Fruit fly (Drosophila melanogaster) whole organism, wandering third instar larva: Measurements from ENCODE around the gene Mipp1.

ENCODE experiments used
- Abd-B ChIP-seq: fragments of >200 bp; optimal IDR thresholded peaks from 2 replicates; lab custom pipeline; 2017; ENCODE audit warnings: missing biosample characterization, missing genetic modification characterization
- CG32264 ChIP-seq: fragments of 200-800 bp; sonication (Bioruptor generic); optimal IDR thresholded peaks from 2 replicates; lab custom pipeline; 2016; ENCODE audit warnings: missing biosample characterization, missing genetic modification characterization
- CG9705 ChIP-seq: fragments of 200-800 bp; sonication (Bioruptor generic); optimal IDR thresholded peaks from 2 replicates; lab custom pipeline; 2018; ENCODE audit warnings: missing biosample characterization, mild to moderate bottlenecking, missing genetic modification characterization
- CrebA ChIP-seq: fragments of 200-800 bp; sonication (Bioruptor generic); optimal IDR thresholded peaks from 2 replicates; lab custom pipeline; 2016; ENCODE audit warnings: missing biosample characterization, mild to moderate bottlenecking, missing genetic modification characterization, borderline replicate concordance
- Dfd ChIP-seq: fragments of >200 bp; optimal IDR thresholded peaks from 2 replicates; lab custom pipeline; 2017; ENCODE audit warnings: missing biosample characterization, missing genetic modification characterization
- Dif ChIP-seq: fragments of 200-275, 200-300 bp; sonication (Bioruptor generic); optimal IDR thresholded peaks from 2 replicates; lab custom pipeline; 2018; ENCODE audit warnings: missing biosample characterization, missing genetic modification characterization; ENCODE audit not compliant: partially characterized antibody
- GATAd ChIP-seq: sonication (Bioruptor generic); optimal IDR thresholded peaks from 2 replicates; lab custom pipeline; 2016; ENCODE audit warnings: missing biosample characterization, missing genetic modification characterization
- HLH106 ChIP-seq: fragments of 200-800 bp; optimal IDR thresholded peaks from 3 replicates; lab custom pipeline; 2019; ENCODE audit warnings: missing biosample characterization, mild to moderate bottlenecking, missing genetic modification characterization, moderate library complexity
- Hnf4 ChIP-seq: fragments of 200-800 bp; sonication (Bioruptor generic); optimal IDR thresholded peaks from 2 replicates; lab custom pipeline; 2016; ENCODE audit warnings: missing biosample characterization, mild to moderate bottlenecking, missing genetic modification characterization
- Hr78 ChIP-seq: fragments of >200 bp; optimal IDR thresholded peaks from 2 replicates; lab custom pipeline; 2017; ENCODE audit warnings: missing biosample characterization, missing genetic modification characterization
- Hr83 ChIP-seq: fragments of 200-300 bp; sonication (Bioruptor generic); optimal IDR thresholded peaks from 2 replicates; lab custom pipeline; 2016; ENCODE audit warnings: missing biosample characterization, mild to moderate bottlenecking, missing genetic modification characterization, moderate library complexity; ENCODE audit not compliant: poor library complexity, severe bottlenecking
- Jra ChIP-seq: sonication (Bioruptor generic); optimal IDR thresholded peaks from 2 replicates; lab custom pipeline; 2016; ENCODE audit warnings: missing biosample characterization, missing genetic modification characterization
- Mio ChIP-seq: sonication (Bioruptor generic); optimal IDR thresholded peaks from 2 replicates; lab custom pipeline; 2016; ENCODE audit warnings: missing biosample characterization, missing genetic modification characterization
- Myc ChIP-seq: fragments of >200 bp; optimal IDR thresholded peaks from 2 replicates; lab custom pipeline; 2017
- N ChIP-seq: fragments of >200 bp; optimal IDR thresholded peaks from 2 replicates; lab custom pipeline; 2018; ENCODE audit warnings: missing biosample characterization, missing external identifiers, missing genetic modification characterization
- OdsH ChIP-seq: fragments of 200-800 bp; sonication (Bioruptor generic); optimal IDR thresholded peaks from 2 replicates; lab custom pipeline; 2016; ENCODE audit warnings: missing biosample characterization, mild to moderate bottlenecking, missing genetic modification characterization
- Rel ChIP-seq, 2 experiments: fragments of 200-800 bp; sonication (Bioruptor generic) in 1 of 2; optimal IDR thresholded peaks; 2 replicates in 1 of 2; 3 replicates in 1 of 2; lab custom pipeline; 2016 to 2019; ENCODE audit warnings: mild to moderate bottlenecking in 2 of 2, missing biosample characterization in 2 of 2, missing genetic modification characterization in 2 of 2, moderate library complexity in 1 of 2
- Sp1 ChIP-seq: fragments of 200-800 bp; sonication (Bioruptor generic); optimal IDR thresholded peaks from 3 replicates; lab custom pipeline; 2019; ENCODE audit warnings: missing biosample characterization, mild to moderate bottlenecking, missing genetic modification characterization, moderate library complexity
- Vsx2 ChIP-seq: fragments of 200-300, 225-300 bp; sonication (Bioruptor generic); optimal IDR thresholded peaks from 2 replicates; lab custom pipeline; 2018; ENCODE audit warnings: missing biosample characterization, missing genetic modification characterization; ENCODE audit not compliant: partially characterized antibody
- br ChIP-seq: fragments of 200-800 bp; sonication (Bioruptor generic); optimal IDR thresholded peaks from 2 replicates; lab custom pipeline; 2016; ENCODE audit warnings: missing biosample characterization, missing genetic modification characterization
- brk ChIP-seq: fragments of 200-800 bp; sonication (Bioruptor generic); optimal IDR thresholded peaks from 2 replicates; lab custom pipeline; 2016; ENCODE audit warnings: missing biosample characterization, mild to moderate bottlenecking, missing genetic modification characterization
- dmrt93B ChIP-seq: fragments of 200-800 bp; sonication (Bioruptor generic); optimal IDR thresholded peaks from 2 replicates; lab custom pipeline; 2018; ENCODE audit warnings: missing biosample characterization, mild to moderate bottlenecking, missing genetic modification characterization
- ey ChIP-seq: fragments of 200-800 bp; sonication (Bioruptor generic); optimal IDR thresholded peaks from 2 replicates; lab custom pipeline; 2016; ENCODE audit warnings: missing biosample characterization, missing genetic modification characterization
- foxo ChIP-seq, 2 experiments: fragments of 200-800 bp; sonication (Bioruptor generic); optimal IDR thresholded peaks; 2 replicates in 1 of 2; 3 replicates in 1 of 2; lab custom pipeline; 2016 to 2017; ENCODE audit warnings: missing biosample characterization in 2 of 2, missing genetic modification characterization in 2 of 2
- fru ChIP-seq: fragments of 200-800 bp; sonication (Bioruptor generic); optimal IDR thresholded peaks from 3 replicates; lab custom pipeline; 2016; ENCODE audit warnings: missing biosample characterization, mild to moderate bottlenecking, missing genetic modification characterization
- h ChIP-seq: fragments of 200-800 bp; sonication (Bioruptor generic); optimal IDR thresholded peaks from 3 replicates; lab custom pipeline; 2016; ENCODE audit warnings: missing biosample characterization, mild to moderate bottlenecking, missing genetic modification characterization
- jim ChIP-seq: fragments of 175-275, 200-325 bp; sonication (Bioruptor generic); optimal IDR thresholded peaks from 2 replicates; lab custom pipeline; 2016; ENCODE audit warnings: missing biosample characterization, mild to moderate bottlenecking, missing genetic modification characterization
- pan ChIP-seq: fragments of >200 bp; optimal IDR thresholded peaks from 2 replicates; lab custom pipeline; 2017
- psq ChIP-seq: fragments of 200-800 bp; sonication (Bioruptor generic); optimal IDR thresholded peaks from 3 replicates; lab custom pipeline; 2017; ENCODE audit warnings: missing biosample characterization, mild to moderate bottlenecking, missing genetic modification characterization, moderate library complexity
- rgr ChIP-seq: fragments of 200-800 bp; sonication (Bioruptor generic); optimal IDR thresholded peaks from 3 replicates; lab custom pipeline; 2016; ENCODE audit warnings: missing biosample characterization, mild to moderate bottlenecking, missing genetic modification characterization
- sv ChIP-seq: fragments of 200-800 bp; sonication (Bioruptor generic); optimal IDR thresholded peaks from 3 replicates; lab custom pipeline; 2016; ENCODE audit warnings: missing biosample characterization, missing genetic modification characterization
- usp ChIP-seq: fragments of >200 bp; optimal IDR thresholded peaks from 2 replicates; lab custom pipeline; 2017; ENCODE audit warnings: missing biosample characterization, missing genetic modification characterization
- woc ChIP-seq: sonication (Bioruptor generic); optimal IDR thresholded peaks from 2 replicates; lab custom pipeline; 2016; ENCODE audit warnings: missing biosample characterization, mild to moderate bottlenecking, missing genetic modification characterization

Mipp1 gene

DNA sequence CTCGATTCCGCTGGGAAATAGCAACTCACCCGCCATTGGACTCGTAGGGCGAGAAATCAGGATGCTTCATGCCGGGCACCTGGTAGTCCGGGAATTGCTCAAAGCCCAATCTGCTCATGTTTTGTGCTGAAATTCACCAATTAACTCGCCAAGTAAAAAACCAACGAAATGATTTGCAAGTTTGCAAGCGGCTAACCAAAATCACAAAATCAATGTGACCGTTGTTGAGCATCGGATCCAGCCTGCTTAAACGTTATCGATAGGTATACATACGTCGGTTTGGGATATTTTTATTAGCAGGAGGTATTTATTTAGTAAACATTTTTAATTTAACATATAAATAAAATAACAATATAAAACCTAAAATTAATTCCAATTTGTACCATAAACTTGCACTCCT lies 37.1 kb upstream of the Mipp1 start, which contains the start of gene Prosbeta6:
Gene Prosbeta6, minus strand, starts transcription at position 218 of the 400 bp plus-strand sequence.
- peak; percentile 25 for TF ChIP-seq brk (GFP tag; lab: Kevin White, UChicago)
- no peak for TF ChIP-seq Dfd (GFP tag; lab: Kevin White, UChicago)
- TF ChIP-seq Hr83 (GFP tag; lab: Kevin White, UChicago), result no peak
- TF ChIP-seq CrebA (GFP tag; lab: Kevin White, UChicago), result no peak
- TF ChIP-seq Abd-B (GFP tag; lab: Kevin White, UChicago), result no peak
- TF ChIP-seq usp (GFP tag; lab: Kevin White, UChicago), result no peak

DNA sequence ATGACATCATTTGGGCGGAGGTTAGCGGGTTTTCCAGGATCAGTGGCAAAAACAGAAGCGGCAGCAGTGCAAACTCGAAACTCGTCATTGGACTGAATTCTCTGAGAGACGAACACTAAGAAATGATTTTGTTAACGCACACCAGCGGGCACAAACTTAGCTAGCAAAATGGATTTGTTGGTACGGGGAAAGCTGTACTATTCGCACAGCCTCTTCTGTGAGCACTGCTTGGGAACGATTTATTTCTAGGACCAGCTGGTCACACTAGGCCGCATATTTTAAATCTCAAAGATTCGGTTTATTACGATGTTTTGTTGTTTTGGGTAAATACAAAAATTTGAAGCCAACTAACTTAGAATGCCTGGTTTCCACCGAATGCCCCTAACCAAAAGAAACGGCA lies 36.0 kb upstream of the Mipp1 start, which contains the start of gene CG4098:
Gene CG4098, minus strand, starts transcription at position 228 of the 400 bp plus-strand sequence.
- TF ChIP-seq CrebA (GFP tag; lab: Kevin White, UChicago) (no peak), woc (peak; percentile 88), CG9705 (GFP tag; lab: Kevin White, UChicago) (peak; percentile 10), rgr (GFP tag; lab: Kevin White, UChicago) (peak; percentile 79), Dfd (GFP tag; lab: Kevin White, UChicago) (no peak), GATAd (peak; percentile 1), brk (GFP tag; lab: Kevin White, UChicago) (no peak), OdsH (peak; percentile 65), psq (GFP tag; lab: Kevin White, UChicago) (peak; percentile 34), ey (GFP tag; lab: Kevin White, UChicago) (peak; percentile 69), Rel (GFP tag; optimal IDR thresholded peaks at IDR 0.05; lab: Kevin White, UChicago) (no peak), Rel (tag; optimal IDR thresholded peaks at IDR 0.05; lab: Kevin White, UChicago) (peak; percentile 40), Dif (GFP tag; lab: Kevin White, UChicago) (no peak), usp (GFP tag; lab: Kevin White, UChicago) (no peak), dmrt93B (GFP tag; lab: Kevin White, UChicago) (no peak), Hnf4 (GFP tag; lab: Kevin White, UChicago) (peak; percentile 77), foxo (GFP tag; optimal IDR thresholded peaks at IDR 0.05; lab: Kevin White, UChicago) (peak in 1 of 2 experiments; percentile 86), Jra (GFP tag; lab: Kevin White, UChicago) (peak; percentile 43), pan (lab: Kevin White, UChicago) (no peak), sv (GFP tag; lab: Kevin White, UChicago) (peak; percentile 6), h (GFP tag; lab: Kevin White, UChicago) (peak; percentile 67), Vsx2 (no peak), jim (GFP tag; lab: Kevin White, UChicago) (peak; percentile 47), Hr83 (GFP tag; lab: Kevin White, UChicago) (peak; percentile 97), fru (GFP tag; lab: Kevin White, UChicago) (peak; percentile 63), br (GFP tag; lab: Kevin White, UChicago) (peak; percentile 76), Mio (peak; percentile 28), HLH106 (tag; lab: Kevin White, UChicago) (peak; percentile 47), Sp1 (GFP tag; lab: Kevin White, UChicago) (peak; percentile 51)

DNA sequence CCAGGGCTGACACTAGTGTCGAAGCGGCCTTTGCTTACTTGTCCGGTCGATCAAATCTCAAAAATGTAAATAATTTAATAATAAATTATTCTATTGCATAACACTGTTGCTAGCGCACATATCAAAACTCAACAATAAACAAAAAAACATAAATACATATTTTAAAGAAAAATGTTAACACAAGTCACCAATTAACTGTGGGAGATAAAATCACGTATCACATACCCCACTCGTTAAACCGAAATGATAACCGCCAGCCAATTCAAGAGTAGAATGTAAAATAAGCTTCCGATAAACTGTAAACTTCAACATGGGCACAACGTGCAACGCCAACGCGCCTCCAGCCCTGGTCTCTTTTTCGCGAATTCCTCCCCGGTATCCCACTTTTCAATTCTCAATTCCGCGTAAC lies 29.6 kb upstream of the Mipp1 start, which contains the start of gene Arts:
Gene Arts, plus strand, starts transcription at position 116 of the 409 bp plus-strand sequence.
- no peak for TF ChIP-seq Dfd (GFP tag; lab: Kevin White, UChicago)
- TF ChIP-seq N (GFP tag; lab: Kevin White, UChicago), result no peak
- TF ChIP-seq Jra (GFP tag; lab: Kevin White, UChicago), result peak; percentile 10
- TF ChIP-seq Myc (lab: Kevin White, UChicago), result peak; percentile 43
- TF ChIP-seq Hr83 (GFP tag; lab: Kevin White, UChicago), result no peak
- TF ChIP-seq brk (GFP tag; lab: Kevin White, UChicago), result peak; percentile 10
- TF ChIP-seq br (GFP tag; lab: Kevin White, UChicago), result peak; percentile 27
- TF ChIP-seq Vsx2, result no peak
- peak; percentile 40 for TF ChIP-seq Sp1 (GFP tag; lab: Kevin White, UChicago)
- TF ChIP-seq psq (GFP tag; lab: Kevin White, UChicago), result peak; percentile 14
- TF ChIP-seq CG32264 (GFP tag; lab: Kevin White, UChicago), result no peak
- TF ChIP-seq foxo (GFP tag; optimal IDR thresholded peaks at IDR 0.05; lab: Kevin White, UChicago), result peak in 1 of 2 experiments; percentile 52
- TF ChIP-seq HLH106 (tag; lab: Kevin White, UChicago), result peak; percentile 53
- no peak for TF ChIP-seq Rel (GFP tag; optimal IDR thresholded peaks at IDR 0.05; lab: Kevin White, UChicago)
- peak; percentile 32 for TF ChIP-seq Rel (tag; optimal IDR thresholded peaks at IDR 0.05; lab: Kevin White, UChicago)
- peak; percentile 46 for TF ChIP-seq h (GFP tag; lab: Kevin White, UChicago)
- TF ChIP-seq OdsH, result no peak
- TF ChIP-seq CG9705 (GFP tag; lab: Kevin White, UChicago), result peak; percentile 23
- no peak for TF ChIP-seq Hr78 (GFP tag; lab: Kevin White, UChicago)
- TF ChIP-seq GATAd, result no peak
- TF ChIP-seq Hnf4 (GFP tag; lab: Kevin White, UChicago), result peak; percentile 1
- no peak for TF ChIP-seq Mio
- TF ChIP-seq fru (GFP tag; lab: Kevin White, UChicago), result peak; percentile 1
- TF ChIP-seq rgr (GFP tag; lab: Kevin White, UChicago), result peak; percentile 31
